Fruit fly (Drosophila melanogaster) Kc167 (cell line): ENCODE data around the gene Esp.

Source experiments
- Myc ChIP-seq: fragments of >200 bp; optimal IDR thresholded peaks from 2 replicates; lab custom pipeline; 2017; ENCODE audit warnings: missing external identifiers
- Sin3A ChIP-seq: fragments of >200 bp; optimal IDR thresholded peaks from 2 replicates; lab custom pipeline; 2018; ENCODE audit warnings: missing external identifiers
- h ChIP-seq: fragments of >200 bp; optimal IDR thresholded peaks from 3 replicates; lab custom pipeline; 2018; ENCODE audit warnings: missing external identifiers

DNA sequence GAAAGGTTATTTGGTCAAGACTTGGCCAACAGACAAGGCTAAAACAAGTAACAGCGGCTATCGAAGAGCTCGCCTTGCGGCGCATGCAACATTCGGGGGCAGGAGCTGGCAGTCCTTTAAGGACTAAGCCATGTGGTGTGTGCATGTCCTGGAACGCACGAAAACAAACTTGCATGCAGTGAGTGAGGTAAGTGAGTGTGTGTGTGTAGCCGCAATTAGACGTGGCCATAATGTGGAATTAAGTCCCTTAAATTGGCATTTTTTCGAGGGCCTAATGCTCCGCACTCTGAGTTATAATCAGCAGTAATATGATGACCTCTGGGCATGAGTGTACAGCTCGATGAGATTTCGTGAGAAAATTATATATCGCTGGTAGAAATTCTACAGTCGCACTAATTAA, 8.1 kb upstream of the Esp start, which contains the start of gene sosie:
- TF ChIP-seq h (no peak), Sin3A (lab: Kevin White, UChicago) (no peak), Myc (lab: Kevin White, UChicago) (no peak)
